Worm (Caenorhabditis elegans) whole organism, early embryonic: Measurements from ENCODE around the gene sra-9.

Source experiments
- B0310.2 ChIP-seq: sonication (generic microtip); optimal IDR thresholded peaks from 2 replicates; lab custom pipeline; 2016; ENCODE audit warnings: mild to moderate bottlenecking, missing genetic modification characterization, missing compliant biosample characterization
- ceh-36 ChIP-seq: sonication (generic microtip); optimal IDR thresholded peaks from 2 replicates; lab custom pipeline; 2016; ENCODE audit warnings: missing genetic modification characterization, inconsistent platforms, missing compliant biosample characterization
- flt-1 ChIP-seq: fragments of 200-800 bp; sonication (Bioruptor generic); IDR thresholded peaks from 2 replicates; pipeline ENCODE4 v1.3.6; 2022; ENCODE audit warnings: missing genetic modification characterization, missing compliant biosample characterization
- tbx-37 ChIP-seq: fragments of 200-800 bp; sonication (Bioruptor generic); conservative IDR thresholded peaks from 2 replicates; pipeline ENCODE4 v1.3.6; 2022; ENCODE audit warnings: missing genetic modification reagents, missing genetic modification characterization, missing compliant biosample characterization

DNA sequence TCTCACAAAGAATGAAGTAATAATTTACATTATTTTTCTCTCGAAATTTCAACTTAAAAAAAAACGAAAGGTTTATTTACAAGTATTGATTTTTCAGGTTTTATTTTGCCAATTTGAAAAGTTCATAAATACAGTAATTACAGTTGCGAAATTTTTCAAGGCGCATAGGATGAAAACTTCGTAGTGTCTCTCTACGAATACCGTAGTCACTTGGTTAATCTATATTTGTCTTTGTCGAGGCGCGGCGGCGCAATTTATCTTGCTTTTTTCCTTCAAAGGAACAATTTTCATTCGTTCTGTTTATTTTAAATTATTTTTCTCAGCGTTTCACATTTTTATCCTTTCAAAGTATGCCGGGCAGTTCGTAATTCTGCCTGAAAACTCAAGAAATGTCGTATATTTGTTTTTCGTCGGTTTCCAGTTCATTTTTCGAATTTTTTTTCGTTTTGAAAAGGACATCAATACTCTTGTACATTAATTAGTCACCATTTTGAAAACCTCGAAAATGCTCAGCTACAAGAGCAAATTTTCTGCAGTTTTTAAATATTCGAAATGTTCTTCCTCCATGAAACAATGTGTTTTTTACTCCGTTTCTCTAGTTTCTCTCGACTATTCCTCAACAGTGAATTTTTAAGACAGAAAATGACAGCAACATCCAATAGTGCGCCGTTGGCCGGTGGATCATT, 8.4 kb upstream of the sra-9 start, which contains the start of gene mex-6:
- TF ChIP-seq ceh-36 (tag; lab: Kevin White, UChicago) (no peak), B0310.2 (no peak), flt-1 (GFP tag; lab: Robert Waterston, UW) (no peak), tbx-37 (no peak)
